Worm (Caenorhabditis elegans) whole organism, mixed stage, embryonic: ENCODE measurements around the gene tag-340.

ENCODE experiments used
- ceh-39 ChIP-seq: fragments of 150-350 bp; optimal IDR thresholded peaks from 2 replicates; lab custom pipeline; 2014; ENCODE audit warnings: missing biosample characterization, missing genetic modification characterization
- ces-1 ChIP-seq: fragments of 150-350 bp; optimal IDR thresholded peaks from 2 replicates; lab custom pipeline; 2014; ENCODE audit warnings: missing biosample characterization, missing genetic modification reagents, missing genetic modification characterization
- elt-1 ChIP-seq: sonication (generic microtip); optimal IDR thresholded peaks from 2 replicates; lab custom pipeline; 2017; ENCODE audit warnings: missing genetic modification characterization, mild to moderate bottlenecking, missing compliant biosample characterization, antibody characterized with exemption, moderate library complexity, borderline replicate concordance; ENCODE audit not compliant: insufficient read depth
- nhr-12 ChIP-seq: fragments of 150-350 bp; optimal IDR thresholded peaks from 2 replicates; lab custom pipeline; 2014; ENCODE audit warnings: missing biosample characterization, missing genetic modification characterization
- nhr-2 ChIP-seq: fragments of 150-350 bp; optimal IDR thresholded peaks from 2 replicates; lab custom pipeline; 2014; ENCODE audit warnings: missing biosample characterization, missing genetic modification characterization
- nhr-237 ChIP-seq: fragments of 150-350 bp; optimal IDR thresholded peaks from 2 replicates; lab custom pipeline; 2014; ENCODE audit warnings: missing biosample characterization, missing genetic modification characterization
- nhr-76 ChIP-seq: sonication (generic microtip); optimal IDR thresholded peaks from 2 replicates; lab custom pipeline; 2017; ENCODE audit warnings: missing biosample characterization, missing genetic modification characterization
- snpc-4 ChIP-seq: fragments of 150-350 bp; optimal IDR thresholded peaks from 2 replicates; lab custom pipeline; 2014; ENCODE audit warnings: missing biosample characterization, missing genetic modification characterization
- unc-120 ChIP-seq: sonication (generic microtip); optimal IDR thresholded peaks from 2 replicates; lab custom pipeline; 2017; ENCODE audit warnings: missing genetic modification characterization, missing compliant biosample characterization; ENCODE audit not compliant: poor library complexity, severe bottlenecking

DNA sequence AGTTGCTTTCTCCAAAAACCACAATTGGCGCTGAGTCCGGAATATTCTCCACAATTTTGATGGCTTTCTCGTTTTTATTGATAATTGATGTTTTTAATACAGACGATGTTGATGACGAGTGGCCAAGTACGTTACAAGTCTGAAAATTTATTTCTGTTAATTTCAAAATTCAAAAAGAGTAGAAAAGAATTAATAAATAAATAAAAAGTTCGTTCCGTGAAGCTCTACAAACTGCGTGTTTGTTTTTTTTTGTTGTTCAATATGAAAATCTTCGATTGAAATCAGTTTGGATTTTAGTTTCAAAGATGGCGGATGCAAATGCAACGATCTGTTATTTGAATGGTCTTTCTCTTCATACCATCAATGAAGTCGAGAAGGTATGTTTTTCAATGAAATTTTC lies 10.6 kb downstream of the tag-340 start, which contains the start of gene F26F4.2:
- TF ChIP-seq ces-1 (GFP tag; lab: Kevin White, UChicago) (no peak), nhr-237 (tag; lab: Kevin White, UChicago) (no peak), nhr-2 (tag; lab: Kevin White, UChicago) (no peak), nhr-12 (tag; lab: Kevin White, UChicago) (no peak), nhr-76 (tag; lab: Kevin White, UChicago) (no peak), ceh-39 (no peak), snpc-4 (tag; lab: Kevin White, UChicago) (no peak), unc-120 (tag; lab: Kevin White, UChicago) (no peak), elt-1 (no peak)
